Fruit fly (Drosophila melanogaster) whole organism, adult: ENCODE measurements around the gene CG8840.
A peak's percentile ranks its signal among the peaks of the same experiment; 100 is the strongest.

Experiments
- CG11617 ChIP-seq: fragments of 200-800 bp; sonication (Bioruptor generic); optimal IDR thresholded peaks from 2 replicates; lab custom pipeline; 2017; ENCODE audit warnings: mild to moderate bottlenecking, missing biosample characterization, missing genetic modification reagents, missing genetic modification characterization
- CG12768 ChIP-seq: fragments of 200-800 bp; sonication (Bioruptor generic); optimal IDR thresholded peaks from 2 replicates; lab custom pipeline; 2017; ENCODE audit warnings: missing biosample characterization, missing genetic modification characterization, mild to moderate bottlenecking, moderate library complexity, missing genetic modification reagents
- CG14711 ChIP-seq: fragments of 200-800 bp; sonication (Bioruptor generic); optimal IDR thresholded peaks from 2 replicates; lab custom pipeline; 2018; ENCODE audit warnings: missing biosample characterization, mild to moderate bottlenecking, missing genetic modification characterization, moderate library complexity
- CG1620 ChIP-seq: fragments of 200-800 bp; sonication (Bioruptor generic); optimal IDR thresholded peaks from 2 replicates; lab custom pipeline; 2016; ENCODE audit warnings: missing biosample characterization, missing genetic modification characterization
- CG33017 ChIP-seq: fragments of 200-800 bp; sonication (Bioruptor generic); optimal IDR thresholded peaks from 2 replicates; lab custom pipeline; 2018; ENCODE audit warnings: missing biosample characterization, mild to moderate bottlenecking, missing genetic modification characterization, moderate library complexity
- CG5204 ChIP-seq: fragments of 200-800 bp; sonication (Bioruptor generic); optimal IDR thresholded peaks from 2 replicates; lab custom pipeline; 2016; ENCODE audit warnings: missing biosample characterization, missing genetic modification characterization
- CG7045 ChIP-seq: fragments of 200-800 bp; sonication (Bioruptor generic); optimal IDR thresholded peaks from 2 replicates; lab custom pipeline; 2017; ENCODE audit warnings: missing biosample characterization, mild to moderate bottlenecking, missing genetic modification characterization
- CG7101 ChIP-seq: fragments of 200-800 bp; sonication (Bioruptor generic); optimal IDR thresholded peaks from 2 replicates; lab custom pipeline; 2018; ENCODE audit warnings: missing biosample characterization, mild to moderate bottlenecking, missing genetic modification characterization, moderate library complexity
- Clk ChIP-seq: fragments of 200-800 bp; sonication (Bioruptor generic); optimal IDR thresholded peaks from 2 replicates; lab custom pipeline; 2017; ENCODE audit warnings: missing biosample characterization, missing genetic modification characterization
- Crg-1 ChIP-seq: fragments of 200-800 bp; sonication (Bioruptor generic); optimal IDR thresholded peaks from 2 replicates; lab custom pipeline; 2016; ENCODE audit warnings: missing biosample characterization, missing genetic modification characterization
- Hr96 ChIP-seq: fragments of 200-800 bp; sonication (Bioruptor generic); optimal IDR thresholded peaks from 2 replicates; lab custom pipeline; 2016; ENCODE audit warnings: missing biosample characterization, missing genetic modification characterization
- Mnt ChIP-seq: fragments of 200-800 bp; sonication (Bioruptor generic); optimal IDR thresholded peaks from 2 replicates; lab custom pipeline; 2016; ENCODE audit warnings: missing biosample characterization, mild to moderate bottlenecking, missing genetic modification characterization
- bab1 ChIP-seq: fragments of 200-800 bp; sonication (Bioruptor generic); optimal IDR thresholded peaks from 3 replicates; lab custom pipeline; 2019; ENCODE audit warnings: missing biosample characterization, mild to moderate bottlenecking, missing genetic modification characterization, moderate library complexity
- cic ChIP-seq: fragments of 200-800 bp; sonication (Bioruptor generic); optimal IDR thresholded peaks from 2 replicates; lab custom pipeline; 2017; ENCODE audit warnings: missing biosample characterization, mild to moderate bottlenecking, missing genetic modification characterization, moderate library complexity
- cnc ChIP-seq, 2 experiments: fragments of >200 bp; optimal IDR thresholded peaks; 2 replicates each; lab custom pipeline; 2017
- kay ChIP-seq: fragments of 200-800 bp; sonication (Bioruptor generic); peaks from one replicate; lab custom pipeline; 2016; ENCODE audit warnings: missing biosample characterization, missing genetic modification characterization, borderline replicate concordance
- ovo ChIP-seq: fragments of 200-800 bp; sonication (Bioruptor generic); optimal IDR thresholded peaks from 2 replicates; lab custom pipeline; 2016; ENCODE audit warnings: missing biosample characterization, missing genetic modification characterization
- pad ChIP-seq: fragments of 200-800 bp; sonication (Bioruptor generic); optimal IDR thresholded peaks from 3 replicates; lab custom pipeline; 2017; ENCODE audit warnings: missing biosample characterization, missing genetic modification characterization, mild to moderate bottlenecking, moderate library complexity, missing genetic modification reagents
- tj ChIP-seq: fragments of 200-800 bp; sonication (Bioruptor generic); optimal IDR thresholded peaks from 3 replicates; lab custom pipeline; 2017; ENCODE audit warnings: missing biosample characterization, mild to moderate bottlenecking, missing genetic modification characterization, moderate library complexity
- toe ChIP-seq: fragments of 200-800 bp; sonication (Bioruptor generic); optimal IDR thresholded peaks from 2 replicates; lab custom pipeline; 2016; ENCODE audit warnings: missing biosample characterization, missing genetic modification characterization

The CG8840 gene

dm6 chr2L:3371340-3371739 lies 39.0 kb upstream of the CG8840 start:
- TF ChIP-seq bab1 (no peak), CG12768 (GFP tag; lab: Kevin White, UChicago) (peak; percentile 35), CG5204 (GFP tag; lab: Kevin White, UChicago) (no peak), cic (peak; percentile 49), CG7045 (peak; percentile 11), Mnt (GFP tag; lab: Kevin White, UChicago) (peak; percentile 48), CG14711 (tag; lab: Kevin White, UChicago) (no peak), tj (GFP tag; lab: Kevin White, UChicago) (peak; percentile 45), CG33017 (tag; lab: Kevin White, UChicago) (peak; percentile 24), kay (GFP tag; lab: Kevin White, UChicago) (no peak), CG1620 (GFP tag; lab: Kevin White, UChicago) (no peak), Crg-1 (GFP tag; lab: Kevin White, UChicago) (no peak), Hr96 (GFP tag; lab: Kevin White, UChicago) (no peak), pad (GFP tag; lab: Kevin White, UChicago) (no peak), toe (GFP tag; lab: Kevin White, UChicago) (no peak), CG7101 (tag; lab: Kevin White, UChicago) (no peak), CG11617 (peak; percentile 24), cnc (optimal IDR thresholded peaks at IDR 0.05; lab: Kevin White, UChicago) (no peak)

DNA sequence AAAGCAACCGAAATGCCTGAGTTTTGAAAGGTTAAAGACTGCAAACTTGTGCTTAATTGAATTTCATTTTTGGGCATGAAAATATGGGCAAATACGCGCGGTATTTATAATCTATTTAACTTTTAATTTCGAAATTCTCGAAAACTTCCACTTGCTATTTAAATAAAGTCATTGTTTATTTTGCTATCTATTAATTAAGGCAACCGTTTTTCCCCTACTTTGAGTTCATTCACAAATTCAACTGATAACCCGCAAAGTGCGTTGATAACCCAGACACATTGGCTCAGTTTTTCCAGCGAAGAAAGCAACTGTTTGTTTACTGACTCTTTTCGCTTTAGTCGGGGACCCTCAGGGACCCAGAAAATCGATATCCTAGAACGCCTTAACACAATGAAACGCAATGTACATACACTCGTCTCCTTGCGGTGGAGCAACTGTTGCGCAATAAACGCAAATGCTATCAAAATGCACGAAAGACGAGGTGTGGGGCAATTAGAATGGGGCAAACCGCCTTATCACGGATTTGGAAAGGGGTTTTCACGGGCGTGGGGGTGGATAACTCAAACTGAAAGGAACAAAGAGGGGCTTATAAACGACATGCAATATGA lies 38.5 kb upstream of the CG8840 start:
- TF ChIP-seq kay (GFP tag; lab: Kevin White, UChicago) (peak; percentile 25), cnc (optimal IDR thresholded peaks at IDR 0.05; lab: Kevin White, UChicago) (no peak)

DNA sequence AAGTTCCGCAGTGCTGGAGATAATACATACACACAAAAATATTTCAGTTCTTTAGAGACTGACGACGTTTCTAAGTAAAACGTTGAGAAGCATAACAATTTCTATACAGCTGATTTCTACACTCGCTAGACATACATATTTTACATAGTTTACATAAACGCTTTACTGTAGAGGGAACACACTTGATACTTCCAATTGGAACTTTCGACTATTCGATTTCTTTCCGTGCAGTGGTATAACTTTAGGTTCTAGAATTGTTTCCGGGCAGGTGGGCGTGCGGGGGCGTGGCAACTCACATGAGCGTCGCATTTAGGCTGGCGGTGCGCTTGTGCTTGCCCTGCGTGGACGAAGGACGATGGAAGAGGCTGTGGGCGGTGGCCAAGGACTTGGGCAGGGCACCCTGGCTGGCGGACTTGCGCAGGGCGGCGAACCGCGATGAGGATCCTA lies 37.9 kb upstream of the CG8840 start:
- TF ChIP-seq pad (GFP tag; lab: Kevin White, UChicago) (no peak), bab1 (peak; percentile 18), Clk (peak; percentile 2), CG14711 (tag; lab: Kevin White, UChicago) (peak; percentile 13), CG5204 (GFP tag; lab: Kevin White, UChicago) (no peak), CG33017 (tag; lab: Kevin White, UChicago) (no peak), Hr96 (GFP tag; lab: Kevin White, UChicago) (no peak), Crg-1 (GFP tag; lab: Kevin White, UChicago) (no peak), CG7045 (no peak), CG7101 (tag; lab: Kevin White, UChicago) (peak; percentile 37), Mnt (GFP tag; lab: Kevin White, UChicago) (no peak), cnc (optimal IDR thresholded peaks at IDR 0.05; lab: Kevin White, UChicago) (no peak), toe (GFP tag; lab: Kevin White, UChicago) (no peak), tj (GFP tag; lab: Kevin White, UChicago) (peak; percentile 1), kay (GFP tag; lab: Kevin White, UChicago) (no peak), CG1620 (GFP tag; lab: Kevin White, UChicago) (peak; percentile 35), cic (no peak), ovo (no peak), CG12768 (GFP tag; lab: Kevin White, UChicago) (no peak), CG11617 (peak; percentile 23)

dm6 chr2L:3373242-3373641 lies 37.1 kb upstream of the CG8840 start, which contains the start of gene GramD1B:
Gene GramD1B (minus strand): TSS chr2L:3373372.
- no peak for TF ChIP-seq Clk
- peak; percentile 43 for TF ChIP-seq pad (GFP tag; lab: Kevin White, UChicago)
- peak; percentile 57 for TF ChIP-seq CG7101 (tag; lab: Kevin White, UChicago)
- TF ChIP-seq CG5204 (GFP tag; lab: Kevin White, UChicago) = no peak
- TF ChIP-seq bab1 = peak; percentile 51
- no peak for TF ChIP-seq CG11617
- no peak for TF ChIP-seq CG7045
- no peak for TF ChIP-seq toe (GFP tag; lab: Kevin White, UChicago)
- TF ChIP-seq tj (GFP tag; lab: Kevin White, UChicago) = no peak
- peak; percentile 34 for TF ChIP-seq Mnt (GFP tag; lab: Kevin White, UChicago)
- TF ChIP-seq ovo = peak; percentile 17
- peak; percentile 54 for TF ChIP-seq Crg-1 (GFP tag; lab: Kevin White, UChicago)
- TF ChIP-seq CG33017 (tag; lab: Kevin White, UChicago) = no peak
- peak; percentile 57 for TF ChIP-seq kay (GFP tag; lab: Kevin White, UChicago)
- peak; percentile 23 for TF ChIP-seq CG12768 (GFP tag; lab: Kevin White, UChicago)
- no peak for TF ChIP-seq Hr96 (GFP tag; lab: Kevin White, UChicago)
- TF ChIP-seq cnc (optimal IDR thresholded peaks at IDR 0.05; lab: Kevin White, UChicago) = no peak
- TF ChIP-seq CG1620 (GFP tag; lab: Kevin White, UChicago) = peak; percentile 26
- no peak for TF ChIP-seq cic
- TF ChIP-seq CG14711 (tag; lab: Kevin White, UChicago) = peak; percentile 50

DNA sequence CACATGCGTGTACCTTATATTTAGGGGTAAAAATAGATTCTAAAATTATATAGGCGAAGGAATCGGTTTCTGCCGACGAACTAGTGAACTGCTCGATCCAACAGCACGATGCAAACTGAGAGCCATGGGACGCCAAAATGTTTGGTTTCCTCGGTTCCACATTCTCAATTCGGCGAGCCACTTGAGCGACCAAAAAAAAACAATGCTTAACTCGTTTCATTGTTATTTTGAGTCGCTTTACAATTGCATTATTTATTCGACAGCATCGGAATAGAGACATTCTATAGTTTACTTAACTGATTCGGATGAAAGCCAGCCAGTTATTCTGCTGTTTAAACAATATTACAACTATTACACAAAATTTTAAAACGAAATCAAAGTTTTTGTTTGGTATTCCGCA lies 34.7 kb upstream of the CG8840 start, which contains the start of gene CG15412:
TSS of gene CG15412 (minus strand) at position 101 of the 400 bp plus-strand sequence.
- TF ChIP-seq CG11617 = no peak
- TF ChIP-seq cic = no peak
- TF ChIP-seq CG14711 (tag; lab: Kevin White, UChicago) = no peak
- TF ChIP-seq pad (GFP tag; lab: Kevin White, UChicago) = no peak

DNA sequence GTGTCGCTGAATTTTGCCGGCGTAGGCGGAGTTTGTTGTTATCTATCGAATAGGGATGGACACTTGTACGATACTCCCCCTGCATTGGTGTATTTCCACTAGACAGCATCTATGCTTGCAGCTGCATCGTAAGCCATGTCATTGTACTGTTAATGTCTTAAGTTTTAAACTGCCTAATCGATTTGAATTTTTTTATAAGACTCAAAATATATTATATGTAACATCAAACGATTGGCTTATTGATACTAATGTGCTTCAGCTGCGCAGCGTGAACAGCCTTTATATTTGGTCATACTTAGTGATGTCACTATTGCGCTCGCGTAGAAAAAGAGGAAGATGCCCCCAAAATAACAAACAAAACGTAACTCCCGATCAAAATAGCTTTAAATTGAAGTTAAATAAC lies 33.7 kb upstream of the CG8840 start, which contains the start of the genes CG9662 and Ptpa:
TSS of gene CG9662 (minus strand) at position 54 of the 403 bp plus-strand sequence.
TSS of gene Ptpa (plus strand) at position 319 of the 403 bp plus-strand sequence.
- peak; percentile 21 for TF ChIP-seq CG33017 (tag; lab: Kevin White, UChicago)
- peak; percentile 26 for TF ChIP-seq CG11617
- TF ChIP-seq cnc (optimal IDR thresholded peaks at IDR 0.05; lab: Kevin White, UChicago) = no peak
- peak; percentile 85 for TF ChIP-seq toe (GFP tag; lab: Kevin White, UChicago)
- TF ChIP-seq cic = no peak
- TF ChIP-seq Crg-1 (GFP tag; lab: Kevin White, UChicago) = no peak
- TF ChIP-seq bab1 = peak; percentile 47
- peak; percentile 33 for TF ChIP-seq Clk
- no peak for TF ChIP-seq ovo
- peak; percentile 61 for TF ChIP-seq CG7101 (tag; lab: Kevin White, UChicago)
- TF ChIP-seq Mnt (GFP tag; lab: Kevin White, UChicago) = peak; percentile 15
- TF ChIP-seq CG1620 (GFP tag; lab: Kevin White, UChicago) = peak; percentile 82
- peak; percentile 80 for TF ChIP-seq Hr96 (GFP tag; lab: Kevin White, UChicago)
- TF ChIP-seq CG14711 (tag; lab: Kevin White, UChicago) = peak; percentile 56
- TF ChIP-seq CG12768 (GFP tag; lab: Kevin White, UChicago) = no peak
- TF ChIP-seq kay (GFP tag; lab: Kevin White, UChicago) = peak; percentile 30
- TF ChIP-seq pad (GFP tag; lab: Kevin White, UChicago) = peak; percentile 36
- TF ChIP-seq CG5204 (GFP tag; lab: Kevin White, UChicago) = no peak
- TF ChIP-seq CG7045 = peak; percentile 46
- TF ChIP-seq tj (GFP tag; lab: Kevin White, UChicago) = peak; percentile 73
